Fruit fly (Drosophila melanogaster) whole organism, prepupa: ENCODE measurements around the gene TwdlX.
A peak's percentile ranks its signal among the peaks of the same experiment; 100 is the strongest.

Experiments
- Blimp-1 ChIP-seq: fragments of 200-800 bp; sonication (Bioruptor generic); optimal IDR thresholded peaks from 3 replicates; lab custom pipeline; 2017; ENCODE audit warnings: missing biosample characterization, missing genetic modification characterization, mild to moderate bottlenecking, moderate library complexity, missing genetic modification reagents
- CG10631 ChIP-seq: fragments of 200-800 bp; sonication (Bioruptor generic); optimal IDR thresholded peaks from 2 replicates; lab custom pipeline; 2016; ENCODE audit warnings: missing biosample characterization, missing genetic modification characterization
- CG10669 ChIP-seq: fragments of 200-800 bp; sonication (Bioruptor generic); optimal IDR thresholded peaks from 3 replicates; lab custom pipeline; 2018; ENCODE audit warnings: missing biosample characterization, mild to moderate bottlenecking, missing genetic modification characterization, moderate library complexity
- CG11294 ChIP-seq: fragments of 200-800 bp; sonication (Bioruptor generic); IDR thresholded peaks from 2 replicates; pipeline ENCODE4 v1.3.6; 2022; ENCODE audit warnings: missing biosample characterization, missing genetic modification characterization
- CG11902 ChIP-seq: fragments of 200-800 bp; sonication (Bioruptor generic); optimal IDR thresholded peaks from 3 replicates; lab custom pipeline; 2016; ENCODE audit warnings: missing biosample characterization, missing genetic modification characterization
- CG15336 ChIP-seq: fragments of 200-800 bp; sonication (Bioruptor generic); IDR thresholded peaks from 2 replicates; pipeline ENCODE4 v1.3.6; 2022; ENCODE audit warnings: missing biosample characterization, missing genetic modification characterization
- CG1621 ChIP-seq: fragments of 200-800 bp; sonication (Bioruptor generic); optimal IDR thresholded peaks from 3 replicates; lab custom pipeline; 2018; ENCODE audit warnings: missing biosample characterization, mild to moderate bottlenecking, missing genetic modification characterization
- CG31627 ChIP-seq: fragments of 200-800 bp; sonication (Bioruptor generic); optimal IDR thresholded peaks from 3 replicates; lab custom pipeline; 2016; ENCODE audit warnings: missing biosample characterization, missing genetic modification characterization
- CG32006 ChIP-seq: fragments of 200-800 bp; sonication (Bioruptor generic); optimal IDR thresholded peaks from 3 replicates; lab custom pipeline; 2017; ENCODE audit warnings: missing biosample characterization, mild to moderate bottlenecking, missing genetic modification characterization
- CG6163 ChIP-seq: fragments of 200-800 bp; sonication (Bioruptor generic); IDR thresholded peaks from 3 replicates; pipeline ENCODE4 v1.3.6; 2022; ENCODE audit warnings: missing biosample characterization, missing genetic modification characterization
- CG6276 ChIP-seq: fragments of 200-800 bp; sonication (Bioruptor generic); optimal IDR thresholded peaks from 2 replicates; lab custom pipeline; 2017; ENCODE audit warnings: missing biosample characterization, mild to moderate bottlenecking, missing genetic modification characterization
- CG6792 ChIP-seq: fragments of 200-800 bp; sonication (Bioruptor generic); optimal IDR thresholded peaks from 3 replicates; lab custom pipeline; 2016; ENCODE audit warnings: missing biosample characterization, missing genetic modification characterization
- CG8319 ChIP-seq: fragments of 200-800 bp; sonication (Bioruptor generic); optimal IDR thresholded peaks from 3 replicates; lab custom pipeline; 2016; ENCODE audit warnings: missing biosample characterization, missing genetic modification characterization
- CG8632 ChIP-seq: fragments of 200-800 bp; sonication (Bioruptor generic); optimal IDR thresholded peaks from 3 replicates; lab custom pipeline; 2016; ENCODE audit warnings: missing biosample characterization, missing genetic modification characterization
- CG9139 ChIP-seq: fragments of 200-800 bp; sonication (Bioruptor generic); optimal IDR thresholded peaks from 3 replicates; lab custom pipeline; 2017; ENCODE audit warnings: missing biosample characterization, mild to moderate bottlenecking, missing genetic modification characterization
- Eip78C ChIP-seq: fragments of 200-800 bp; sonication (Bioruptor generic); peaks from one replicate; lab custom pipeline; 2016; ENCODE audit warnings: missing biosample characterization, missing genetic modification characterization
- Ets21C ChIP-seq: fragments of 200-800 bp; sonication (Bioruptor generic); optimal IDR thresholded peaks from 3 replicates; lab custom pipeline; 2016; ENCODE audit warnings: missing biosample characterization, missing genetic modification characterization
- Gug ChIP-seq: fragments of 200-800 bp; sonication (Bioruptor generic); IDR thresholded peaks from 2 replicates; pipeline ENCODE4 v1.3.6; 2022; ENCODE audit warnings: missing biosample characterization, missing genetic modification characterization
- Hr38 ChIP-seq: sonication (Bioruptor generic); optimal IDR thresholded peaks from 2 replicates; lab custom pipeline; 2016; ENCODE audit warnings: missing biosample characterization, missing genetic modification characterization
- Hr39 ChIP-seq: fragments of 200-800 bp; sonication (Bioruptor generic); optimal IDR thresholded peaks from 2 replicates; lab custom pipeline; 2016; ENCODE audit warnings: missing biosample characterization, missing genetic modification characterization
- Lpt ChIP-seq: fragments of 200-800 bp; sonication (Bioruptor generic); optimal IDR thresholded peaks from 3 replicates; lab custom pipeline; 2016; ENCODE audit warnings: missing biosample characterization, missing genetic modification characterization
- Met ChIP-seq: fragments of 200-800 bp; sonication (Bioruptor generic); optimal IDR thresholded peaks from 3 replicates; lab custom pipeline; 2016; ENCODE audit warnings: missing biosample characterization, missing genetic modification characterization
- OdsH ChIP-seq: fragments of 200-800 bp; sonication (Bioruptor generic); optimal IDR thresholded peaks from 3 replicates; lab custom pipeline; 2016; ENCODE audit warnings: missing biosample characterization, missing genetic modification characterization
- Smox ChIP-seq: fragments of 200-800 bp; sonication (Bioruptor generic); optimal IDR thresholded peaks from 3 replicates; lab custom pipeline; 2016; ENCODE audit warnings: missing biosample characterization, missing genetic modification characterization
- Sox102F ChIP-seq: fragments of 200-800 bp; sonication (Bioruptor generic); optimal IDR thresholded peaks from 2 replicates; lab custom pipeline; 2016; ENCODE audit warnings: missing biosample characterization, mild to moderate bottlenecking, missing genetic modification characterization
- Sox14 ChIP-seq: fragments of 200-800 bp; sonication (Bioruptor generic); optimal IDR thresholded peaks from 3 replicates; lab custom pipeline; 2016; ENCODE audit warnings: missing biosample characterization, missing genetic modification characterization
- achi ChIP-seq: fragments of 200-800 bp; sonication (Bioruptor generic); optimal IDR thresholded peaks from 3 replicates; lab custom pipeline; 2016; ENCODE audit warnings: missing biosample characterization, missing genetic modification characterization
- cyc ChIP-seq: fragments of 200-800 bp; sonication (Bioruptor generic); optimal IDR thresholded peaks from 3 replicates; lab custom pipeline; 2016; ENCODE audit warnings: missing biosample characterization, missing genetic modification characterization
- dac ChIP-seq: fragments of 200-800 bp; sonication (Bioruptor generic); optimal IDR thresholded peaks from 2 replicates; lab custom pipeline; 2017; ENCODE audit warnings: missing biosample characterization, mild to moderate bottlenecking, missing genetic modification characterization
- dsx ChIP-seq: fragments of 200-800 bp; optimal IDR thresholded peaks from 3 replicates; lab custom pipeline; 2019; ENCODE audit warnings: missing biosample characterization, mild to moderate bottlenecking, missing genetic modification characterization, moderate library complexity; ENCODE audit not compliant: poor library complexity, severe bottlenecking
- eg ChIP-seq: fragments of 200-800 bp; sonication (Bioruptor generic); IDR thresholded peaks from 3 replicates; pipeline ENCODE4 v1.3.6; 2022; ENCODE audit warnings: missing biosample characterization, missing genetic modification characterization
- esn ChIP-seq: fragments of 200-800 bp; sonication (Bioruptor generic); optimal IDR thresholded peaks from 2 replicates; lab custom pipeline; 2016; ENCODE audit warnings: missing biosample characterization, mild to moderate bottlenecking, missing genetic modification characterization, moderate library complexity
- fd85E ChIP-seq: fragments of 200-800 bp; sonication (Bioruptor generic); optimal IDR thresholded peaks from 3 replicates; lab custom pipeline; 2016; ENCODE audit warnings: missing biosample characterization, missing genetic modification characterization
- fkh ChIP-seq: fragments of 200-800 bp; sonication (Bioruptor generic); optimal IDR thresholded peaks from 3 replicates; lab custom pipeline; 2017; ENCODE audit warnings: missing biosample characterization, mild to moderate bottlenecking, missing genetic modification characterization, moderate library complexity
- lz ChIP-seq: fragments of 200-800 bp; sonication (Bioruptor generic); optimal IDR thresholded peaks from 3 replicates; lab custom pipeline; 2016; ENCODE audit warnings: missing biosample characterization, missing genetic modification characterization
- pdm3 ChIP-seq: fragments of 200-800 bp; sonication (Bioruptor generic); optimal IDR thresholded peaks from 3 replicates; lab custom pipeline; 2016; ENCODE audit warnings: missing biosample characterization, missing genetic modification characterization
- salr ChIP-seq, 2 experiments: fragments of 200-800 bp; sonication (Bioruptor generic); optimal IDR thresholded peaks; 3 replicates each; lab custom pipeline; 2016 to 2018; ENCODE audit warnings: missing biosample characterization in 2 of 2, missing genetic modification characterization in 2 of 2, mild to moderate bottlenecking in 1 of 2
- svp ChIP-seq: fragments of 200-800 bp; sonication (Bioruptor generic); peaks from one replicate; lab custom pipeline; 2016; ENCODE audit warnings: missing biosample characterization, missing genetic modification characterization
- topi ChIP-seq: fragments of 200-800 bp; sonication (Bioruptor generic); optimal IDR thresholded peaks from 3 replicates; lab custom pipeline; 2016; ENCODE audit warnings: missing biosample characterization, missing genetic modification characterization

The TwdlX gene

DNA sequence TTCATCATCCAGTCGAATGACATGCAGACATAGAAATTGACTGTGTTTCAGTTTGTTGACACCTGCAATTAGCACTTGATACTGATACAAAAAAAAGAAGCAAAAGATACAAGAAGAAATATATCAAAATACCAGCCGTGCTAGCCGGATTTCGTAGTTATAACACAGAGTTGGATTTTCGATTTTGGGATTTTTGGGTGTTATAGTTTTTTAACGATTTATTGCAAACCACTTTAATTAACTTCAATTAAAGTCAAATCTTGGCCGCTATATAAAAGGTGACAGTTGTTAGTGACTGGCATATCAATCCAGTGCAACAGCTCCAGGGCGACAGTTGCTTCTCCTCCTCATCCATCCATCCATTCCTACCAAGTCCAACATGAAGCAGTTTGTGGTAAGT, at the start of gene TwdlX:
Gene TwdlX, plus strand, starts transcription at position 301 of the 400 bp plus-strand sequence.
- TF ChIP-seq CG6276 (GFP tag; lab: Kevin White, UChicago), result no peak
- no peak for TF ChIP-seq Lpt
- no peak for TF ChIP-seq Hr38 (GFP tag; lab: Kevin White, UChicago)
- no peak for TF ChIP-seq Sox102F
- no peak for TF ChIP-seq lz (GFP tag; lab: Kevin White, UChicago)
- no peak for TF ChIP-seq eg (GFP tag; lab: Robert Waterston, UW)
- no peak for TF ChIP-seq OdsH (GFP tag; lab: Kevin White, UChicago)
- no peak for TF ChIP-seq CG11294 (GFP tag; lab: Robert Waterston, UW)
- TF ChIP-seq CG8319, result no peak
- TF ChIP-seq topi (GFP tag; lab: Kevin White, UChicago), result no peak

DNA sequence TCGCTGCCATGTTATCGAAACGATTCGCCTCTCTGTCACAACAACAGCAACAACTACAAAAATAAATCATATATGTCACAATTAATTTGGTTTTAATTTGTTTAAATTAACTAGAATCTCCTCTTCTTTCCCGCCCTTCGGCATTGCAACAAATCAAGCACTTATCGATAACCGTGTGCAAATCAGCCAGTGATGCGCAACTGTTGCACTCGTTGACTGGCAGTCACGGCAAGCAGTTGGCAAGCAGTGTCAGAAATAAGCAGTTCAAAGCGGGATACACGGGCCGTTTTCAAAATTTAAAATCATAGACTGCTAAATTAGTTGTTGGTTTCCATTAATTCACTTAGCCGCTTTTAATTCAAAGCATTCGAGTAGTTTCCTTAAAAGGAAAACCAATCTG, 47.1 kb upstream of the TwdlX start, which contains the start of gene Axs:
Gene Axs, minus strand, starts transcription at position 131 of the 400 bp plus-strand sequence.
- TF ChIP-seq CG6792 (GFP tag; lab: Kevin White, UChicago) (no peak), CG8319 (no peak), CG15336 (GFP tag; lab: Robert Waterston, UW) (no peak), cyc (no peak), Ets21C (no peak), Hr38 (GFP tag; lab: Kevin White, UChicago) (no peak), CG10631 (no peak), dsx (peak; percentile 93), lz (GFP tag; lab: Kevin White, UChicago) (no peak), achi (GFP tag; lab: Kevin White, UChicago) (peak; percentile 29), CG9139 (GFP tag; lab: Kevin White, UChicago) (no peak), Sox14 (GFP tag; lab: Kevin White, UChicago) (peak; percentile 35), Met (no peak), CG11902 (GFP tag; lab: Kevin White, UChicago) (no peak), CG10669 (GFP tag; lab: Kevin White, UChicago) (no peak), pdm3 (peak; percentile 5), CG11294 (GFP tag; lab: Robert Waterston, UW) (no peak), Blimp-1 (no peak), topi (GFP tag; lab: Kevin White, UChicago) (no peak), fd85E (no peak), CG8632 (no peak), Eip78C (GFP tag; lab: Kevin White, UChicago) (peak; percentile 21), CG31627 (GFP tag; lab: Kevin White, UChicago) (no peak), Smox (GFP tag; lab: Kevin White, UChicago) (no peak)

DNA sequence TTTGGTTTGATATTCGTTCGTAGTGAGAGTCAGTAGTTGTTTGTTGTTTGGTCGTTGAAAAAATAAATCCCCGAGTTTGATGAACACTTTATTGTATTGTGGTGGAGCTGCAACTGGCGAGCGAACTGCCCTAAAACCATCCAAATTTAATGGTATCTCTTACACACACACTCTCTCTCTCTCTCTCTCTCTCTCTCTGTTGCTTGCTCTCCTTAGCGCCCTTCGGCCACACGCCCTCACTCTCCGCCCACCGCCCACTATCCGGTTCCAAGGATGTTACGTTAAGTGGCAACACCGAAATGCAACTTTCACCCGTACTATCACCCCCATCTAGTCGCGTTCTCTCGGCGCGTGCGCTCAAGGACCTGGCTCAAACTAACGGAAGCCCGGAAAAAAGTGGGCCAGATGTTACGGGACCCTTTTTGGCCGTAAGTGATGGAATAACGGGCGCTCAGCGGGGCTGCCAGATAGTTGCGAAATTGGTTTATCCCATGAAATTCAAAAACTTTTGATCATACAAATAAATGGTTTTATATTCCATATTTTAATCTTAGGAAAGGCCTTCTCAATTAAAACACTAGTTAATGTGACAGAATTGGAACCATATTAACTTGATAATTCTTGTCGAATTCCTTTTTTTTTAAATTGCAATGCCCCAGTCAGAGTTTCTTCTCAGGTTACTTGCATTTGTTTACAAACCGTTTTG, 43.3 kb upstream of the TwdlX start:
- TF ChIP-seq topi (GFP tag; lab: Kevin White, UChicago) (no peak), CG10631 (no peak), CG6276 (GFP tag; lab: Kevin White, UChicago) (no peak), CG1621 (tag; lab: Kevin White, UChicago) (no peak), dac (GFP tag; lab: Kevin White, UChicago) (no peak), Gug (GFP tag; lab: Robert Waterston, UW) (no peak), CG32006 (no peak), Blimp-1 (no peak), Hr39 (GFP tag; lab: Kevin White, UChicago) (no peak), fkh (GFP tag; lab: Kevin White, UChicago) (no peak)

DNA sequence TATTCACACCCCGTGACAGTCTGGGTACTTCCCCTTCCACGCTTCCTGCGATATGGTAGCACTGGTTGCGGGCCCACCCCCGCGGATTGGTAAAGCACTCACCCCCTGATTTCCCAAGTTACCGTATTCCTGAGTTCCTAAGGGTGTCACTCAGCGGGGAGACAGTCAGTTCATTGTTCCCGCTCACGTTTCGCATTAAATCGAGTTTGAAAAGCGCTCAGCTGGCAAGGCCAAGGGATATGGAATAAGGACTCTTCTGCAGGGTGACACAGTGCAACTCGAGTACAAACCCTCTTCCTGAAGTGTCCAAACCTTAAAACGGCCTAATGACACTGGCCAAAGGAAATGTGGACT, 42.8 kb upstream of the TwdlX start:
- TF ChIP-seq Eip78C (GFP tag; lab: Kevin White, UChicago) (no peak), CG10631 (no peak), svp (GFP tag; lab: Kevin White, UChicago) (no peak), esn (GFP tag; lab: Kevin White, UChicago) (no peak), CG6163 (GFP tag; lab: Robert Waterston, UW) (no peak), salr (GFP tag; optimal IDR thresholded peaks at IDR 0.05; lab: Kevin White, UChicago) (no peak), eg (GFP tag; lab: Robert Waterston, UW) (no peak)
